Fruit fly (Drosophila melanogaster): ENCODE measurements around the gene CG6638.

DNA sequence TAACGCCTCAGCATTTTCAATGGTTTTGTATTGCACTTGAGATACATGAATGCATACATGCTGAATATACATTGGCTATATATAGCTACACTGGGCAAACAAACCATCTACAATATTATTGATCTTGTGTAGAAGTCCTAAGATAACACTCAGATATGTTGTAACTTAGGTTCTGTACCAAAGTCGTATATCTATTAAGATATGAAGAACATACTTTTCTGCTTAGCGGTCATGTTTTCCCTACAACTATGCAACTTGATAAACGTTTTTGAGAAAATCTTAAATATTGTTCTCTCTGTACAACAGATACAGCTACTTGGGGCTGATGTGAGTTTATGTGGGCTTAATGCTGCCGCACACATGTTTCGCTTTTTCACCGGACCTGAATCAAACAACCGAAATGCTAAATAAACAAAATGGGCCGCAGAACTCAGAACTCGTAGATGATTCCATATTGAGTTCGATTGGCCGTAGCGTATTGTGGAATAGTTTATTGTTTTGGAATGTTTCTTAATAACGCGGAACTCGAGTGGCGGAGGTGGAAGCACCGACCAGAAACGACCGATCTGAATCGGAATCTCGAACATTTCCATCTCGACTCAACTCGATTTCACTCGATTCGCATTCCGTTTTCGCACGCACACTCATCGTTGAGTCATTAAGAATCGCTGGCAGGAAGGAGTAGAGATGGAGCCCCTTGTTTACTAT is 26.5 kb downstream of the CG6638 start:
- TF ChIP-seq br (GFP tag; optimal IDR thresholded peaks at IDR 0.05) (no peak), Myc (optimal IDR thresholded peaks at IDR 0.05) (no peak), ey (GFP tag; optimal IDR thresholded peaks at IDR 0.05) (no peak), pan (optimal IDR thresholded peaks at IDR 0.05) (no peak), jim (GFP tag; optimal IDR thresholded peaks at IDR 0.05) (no peak), Abd-B (GFP tag; optimal IDR thresholded peaks at IDR 0.05) (no peak)

Data from whole organism, wandering third instar larva.